Worm (Caenorhabditis elegans) whole organism, L2 larva: ENCODE data around the gene srg-1.

Source experiments
- C34F6.9 ChIP-seq: fragments of 150-350 bp; optimal IDR thresholded peaks from 2 replicates; lab custom pipeline; 2014; ENCODE audit warnings: missing biosample characterization, missing genetic modification characterization
- R02D3.7 ChIP-seq: fragments of 150-350 bp; optimal IDR thresholded peaks from 2 replicates; lab custom pipeline; 2014; ENCODE audit warnings: missing biosample characterization, missing genetic modification characterization
- Y55F3AM.14 ChIP-seq: fragments of 200-800 bp; sonication (Bioruptor generic); optimal IDR thresholded peaks from 2 replicates; lab custom pipeline; 2018; ENCODE audit warnings: mild to moderate bottlenecking, missing genetic modification characterization, missing compliant biosample characterization
- aly-2 ChIP-seq: fragments of 150-350 bp; optimal IDR thresholded peaks from 2 replicates; lab custom pipeline; 2014; ENCODE audit warnings: missing biosample characterization, missing genetic modification characterization
- ama-1 ChIP-seq: fragments of 150-350 bp; optimal IDR thresholded peaks from 2 replicates; lab custom pipeline; 2018; ENCODE audit warnings: inconsistent platforms
- blmp-1 ChIP-seq: sonication (generic microtip); optimal IDR thresholded peaks from 2 replicates; lab custom pipeline; 2017; ENCODE audit warnings: missing genetic modification characterization, mild to moderate bottlenecking, missing compliant biosample characterization, antibody characterized with exemption, moderate library complexity; ENCODE audit not compliant: insufficient read depth
- ceh-82 ChIP-seq: fragments of 150-350 bp; optimal IDR thresholded peaks from 2 replicates; lab custom pipeline; 2014; ENCODE audit warnings: missing biosample characterization, missing genetic modification characterization
- crh-2 ChIP-seq: sonication (generic microtip); optimal IDR thresholded peaks from 2 replicates; lab custom pipeline; 2017; ENCODE audit warnings: missing biosample characterization, missing genetic modification characterization
- dmd-4 ChIP-seq: sonication (generic microtip); optimal IDR thresholded peaks from 2 replicates; lab custom pipeline; 2017; ENCODE audit warnings: missing biosample characterization, missing genetic modification characterization
- egl-27 ChIP-seq: sonication (generic microtip); optimal IDR thresholded peaks from 3 replicates; lab custom pipeline; 2017; ENCODE audit warnings: missing biosample characterization, missing genetic modification reagents, missing genetic modification characterization
- elt-3 ChIP-seq: sonication (generic microtip); optimal IDR thresholded peaks from 2 replicates; lab custom pipeline; 2017; ENCODE audit warnings: missing biosample characterization, missing genetic modification characterization
- fos-1 ChIP-seq: fragments of 150-350 bp; optimal IDR thresholded peaks from 2 replicates; lab custom pipeline; 2014; ENCODE audit warnings: missing biosample characterization, missing genetic modification characterization
- lin-11 ChIP-seq: fragments of 150-350 bp; sonication (generic microtip); optimal IDR thresholded peaks from 2 replicates; lab custom pipeline; 2014; ENCODE audit warnings: missing biosample characterization, missing genetic modification characterization, inconsistent platforms, mixed read lengths
- lin-39 ChIP-seq: fragments of 150-350 bp; optimal IDR thresholded peaks from 2 replicates; lab custom pipeline; 2014; ENCODE audit warnings: missing biosample characterization, missing genetic modification reagents, missing genetic modification characterization
- lsy-2 ChIP-seq, 2 experiments: fragments of 150-350 bp in 1 of 2; sonication (generic microtip) in 1 of 2; optimal IDR thresholded peaks; 2 replicates each; lab custom pipeline; 2014 to 2017; ENCODE audit warnings: missing biosample characterization in 2 of 2, missing genetic modification characterization in 2 of 2
- mab-5 ChIP-seq: fragments of 150-350 bp; optimal IDR thresholded peaks from 2 replicates; lab custom pipeline; 2014; ENCODE audit warnings: missing biosample characterization, missing genetic modification characterization
- mbf-1 ChIP-seq: sonication (generic microtip); optimal IDR thresholded peaks from 2 replicates; lab custom pipeline; 2017; ENCODE audit warnings: missing biosample characterization, missing genetic modification characterization
- nhr-10 ChIP-seq: sonication (generic microtip); optimal IDR thresholded peaks from 2 replicates; lab custom pipeline; 2017; ENCODE audit warnings: missing biosample characterization, missing genetic modification characterization
- nhr-12 ChIP-seq: fragments of 150-350 bp; optimal IDR thresholded peaks from 2 replicates; lab custom pipeline; 2014; ENCODE audit warnings: missing biosample characterization, missing genetic modification characterization
- nhr-129 ChIP-seq: fragments of 150-350 bp; optimal IDR thresholded peaks from 2 replicates; lab custom pipeline; 2014; ENCODE audit warnings: missing biosample characterization, missing genetic modification characterization
- nhr-21 ChIP-seq: fragments of 150-350 bp; optimal IDR thresholded peaks from 2 replicates; lab custom pipeline; 2014; ENCODE audit warnings: missing biosample characterization, missing genetic modification characterization
- nhr-6 ChIP-seq: fragments of 150-350 bp; optimal IDR thresholded peaks from 2 replicates; lab custom pipeline; 2014; ENCODE audit warnings: missing biosample characterization, missing genetic modification characterization
- sem-4 ChIP-seq: fragments of 150-350 bp; optimal IDR thresholded peaks from 2 replicates; lab custom pipeline; 2014; ENCODE audit warnings: missing biosample characterization, missing genetic modification reagents, missing genetic modification characterization
- sma-3 ChIP-seq: sonication (generic microtip); optimal IDR thresholded peaks from 2 replicates; lab custom pipeline; 2016; ENCODE audit warnings: missing genetic modification reagents, missing genetic modification characterization, missing compliant biosample characterization
- sma-9 ChIP-seq, 2 experiments: fragments of 150-350 bp in 1 of 2; sonication (generic microtip) in 1 of 2; optimal IDR thresholded peaks; 2 replicates each; lab custom pipeline; 2014 to 2016; ENCODE audit warnings: missing genetic modification characterization in 2 of 2, mild to moderate bottlenecking in 1 of 2, missing biosample characterization in 1 of 2, missing compliant biosample characterization in 1 of 2, missing genetic modification reagents in 1 of 2, moderate library complexity in 1 of 2
- unc-55 ChIP-seq: fragments of 150-350 bp; sonication (generic microtip); optimal IDR thresholded peaks from 3 replicates; lab custom pipeline; 2014; ENCODE audit warnings: missing biosample characterization, missing genetic modification reagents, missing genetic modification characterization
- zag-1 ChIP-seq: fragments of 150-350 bp; optimal IDR thresholded peaks from 2 replicates; lab custom pipeline; 2014; ENCODE audit warnings: missing biosample characterization, missing genetic modification characterization
- ztf-4 ChIP-seq: fragments of 150-350 bp; optimal IDR thresholded peaks from 2 replicates; lab custom pipeline; 2014; ENCODE audit warnings: missing biosample characterization, missing genetic modification characterization

The srg-1 gene

DNA sequence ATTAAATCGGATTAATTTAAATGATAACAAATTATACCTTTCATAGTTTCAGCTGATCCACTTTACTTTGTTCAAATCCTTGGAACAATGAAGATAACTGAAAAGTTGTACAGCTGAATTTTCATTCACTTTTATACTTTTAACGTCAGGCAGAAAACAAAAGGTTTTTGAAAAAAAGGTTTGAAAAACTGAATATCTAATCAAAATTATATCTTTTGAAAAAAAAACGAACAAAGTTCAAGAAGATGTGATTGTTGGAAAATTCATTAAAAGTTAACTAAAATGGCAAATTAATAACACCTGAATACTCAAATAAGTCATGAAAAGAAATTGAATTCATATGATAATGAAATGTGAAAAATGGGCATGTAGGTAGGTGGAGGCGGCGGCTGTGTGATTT is 21.5 kb downstream of the srg-1 start, which contains the start of gene T12A2.21:
Gene T12A2.21, minus strand, starts transcription at position 101 of the 400 bp plus-strand sequence.
- TF ChIP-seq mab-5 (tag; lab: Kevin White, UChicago), result no peak
- no peak for TF ChIP-seq nhr-10 (tag; lab: Kevin White, UChicago)
- no peak for TF ChIP-seq Y55F3AM.14 (GFP tag; lab: Kevin White, UChicago)
- TF ChIP-seq ztf-4, result no peak
- TF ChIP-seq zag-1, result no peak
- no peak for TF ChIP-seq elt-3 (tag; lab: Kevin White, UChicago)
- TF ChIP-seq nhr-129 (tag; lab: Kevin White, UChicago), result no peak
- TF ChIP-seq aly-2, result no peak
- no peak for TF ChIP-seq crh-2 (tag; lab: Kevin White, UChicago)
- TF ChIP-seq ceh-82 (tag; lab: Kevin White, UChicago), result no peak
- no peak for TF ChIP-seq unc-55 (GFP tag; lab: Kevin White, UChicago)
- TF ChIP-seq sem-4 (tag; lab: Kevin White, UChicago), result no peak

- TF ChIP-seq C34F6.9 (tag; lab: Kevin White, UChicago) (peak; percentile 17), crh-2 (tag; lab: Kevin White, UChicago) (peak; percentile 59), fos-1 (tag; lab: Kevin White, UChicago) (peak; percentile 89), egl-27 (tag; lab: Kevin White, UChicago) (peak; percentile 39), nhr-12 (tag; lab: Kevin White, UChicago) (no peak)
- TF ChIP-seq, all 48 proteins: peak for 4
These were observed 26.3 kb downstream of the srg-1 start for ce11 chrIII:6231880-6232279.

- TF ChIP-seq sma-9 (GFP tag; optimal IDR thresholded peaks at IDR 0.05; lab: Kevin White, UChicago), result no peak
- no peak for TF ChIP-seq sma-9 (tag; optimal IDR thresholded peaks at IDR 0.05; lab: Kevin White, UChicago)
- TF ChIP-seq lsy-2 (tag; optimal IDR thresholded peaks at IDR 0.05; lab: Kevin White, UChicago), result no peak
- TF ChIP-seq fos-1 (tag; lab: Kevin White, UChicago), result no peak
- TF ChIP-seq nhr-10 (tag; lab: Kevin White, UChicago), result no peak
- no peak for TF ChIP-seq lin-11 (tag; lab: Kevin White, UChicago)
These were observed 27.3 kb downstream of the srg-1 start, which contains the start of gene esyt-2 for ce11 chrIII:6230870-6231269. Gene esyt-2 (minus strand): TSS chrIII:6230970.

ce11 chrIII:6221403-6221802 is 36.8 kb downstream of the srg-1 start:
- TF ChIP-seq unc-55 (GFP tag; lab: Kevin White, UChicago) (peak; percentile 8), R02D3.7 (tag; lab: Kevin White, UChicago) (no peak)

DNA sequence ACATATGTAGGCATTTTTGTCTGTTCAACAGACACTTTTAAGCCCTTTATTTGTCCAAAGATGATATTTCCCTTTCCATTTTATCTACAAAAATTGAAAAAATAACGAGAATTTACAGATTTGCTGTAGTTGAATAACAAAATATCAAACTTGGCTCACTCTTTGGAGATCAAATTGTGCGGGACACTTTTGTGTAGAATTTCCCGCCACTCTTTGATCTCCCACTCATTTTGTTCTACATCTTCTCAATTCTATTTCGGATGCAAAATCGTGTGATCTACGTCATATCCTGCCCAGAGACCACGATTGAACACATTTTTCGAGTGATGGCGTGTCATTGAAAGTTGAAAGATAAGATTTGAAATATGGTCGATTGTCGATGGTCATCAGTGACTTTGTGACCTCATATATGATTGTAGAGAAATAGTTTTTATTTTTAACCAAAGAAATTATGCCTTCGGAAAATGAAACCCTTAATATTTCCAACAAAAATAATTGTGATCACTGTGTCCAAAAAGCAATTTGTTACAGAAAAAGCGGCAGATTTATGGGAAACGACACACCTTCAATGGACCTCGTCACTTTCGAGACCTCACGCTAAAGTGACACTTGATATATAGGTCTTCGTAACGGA is 41.2 kb downstream of the srg-1 start, which contains the start of gene hot-4:
Gene hot-4, plus strand, starts transcription at position 584 of the 634 bp plus-strand sequence.
- TF ChIP-seq ama-1 (no peak), dmd-4 (tag; lab: Kevin White, UChicago) (no peak), egl-27 (tag; lab: Kevin White, UChicago) (no peak), nhr-129 (tag; lab: Kevin White, UChicago) (no peak), blmp-1 (tag; lab: Kevin White, UChicago) (no peak)
- TF ChIP-seq, all 48 proteins: peak for 0

DNA sequence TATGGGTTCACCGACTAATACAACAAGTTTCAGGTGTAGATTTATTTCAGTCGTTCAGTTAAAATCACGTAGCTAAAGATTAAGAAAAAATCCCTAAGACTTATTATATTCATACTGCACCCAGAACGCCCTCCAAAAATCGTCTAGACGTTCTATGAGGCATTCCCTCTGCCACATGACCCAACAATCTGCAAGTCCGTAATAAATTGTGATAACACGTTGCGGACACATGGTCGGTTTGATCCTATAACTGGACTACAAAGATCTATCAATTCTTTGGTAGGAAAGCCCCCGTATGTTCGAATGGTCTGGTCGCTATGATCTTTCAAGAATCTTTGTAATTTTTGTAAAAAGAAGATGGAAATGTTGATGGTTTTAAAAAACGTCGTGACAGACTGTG is 42.2 kb downstream of the srg-1 start:
- TF ChIP-seq nhr-21 (tag; lab: Kevin White, UChicago) (peak; percentile 57), sma-9 (GFP tag; optimal IDR thresholded peaks at IDR 0.05; lab: Kevin White, UChicago) (peak; percentile 56), sma-9 (tag; optimal IDR thresholded peaks at IDR 0.05; lab: Kevin White, UChicago) (no peak), crh-2 (tag; lab: Kevin White, UChicago) (no peak), blmp-1 (tag; lab: Kevin White, UChicago) (peak; percentile 41)

- TF ChIP-seq crh-2 (tag; lab: Kevin White, UChicago), result no peak
- no peak for TF ChIP-seq fos-1 (tag; lab: Kevin White, UChicago)
- TF ChIP-seq sma-3 (GFP tag; lab: Kevin White, UChicago), result no peak
- TF ChIP-seq sem-4 (tag; lab: Kevin White, UChicago), result no peak
- TF ChIP-seq lin-39, result no peak
- TF ChIP-seq nhr-6 (tag; lab: Kevin White, UChicago), result no peak
- TF ChIP-seq mbf-1 (tag; lab: Kevin White, UChicago), result no peak
These were observed 42.7 kb downstream of the srg-1 start, which contains the start of gene C23G10.11 for ce11 chrIII:6215476-6215875. Gene C23G10.11 (minus strand): TSS chrIII:6215576.
